Fruit fly (Drosophila melanogaster) whole organism, embryonic: ENCODE data around the gene fbl.

ENCODE experiments used
- Antp ChIP-seq: fragments of 200-800 bp; sonication (Bioruptor generic); optimal IDR thresholded peaks from 3 replicates; lab custom pipeline; 2016; ENCODE audit warnings: missing biosample characterization, missing genetic modification characterization
- Bgb ChIP-seq: fragments of 200-800 bp; sonication (Bioruptor generic); IDR thresholded peaks from 2 replicates; pipeline ENCODE4 v1.3.6; 2022; ENCODE audit warnings: missing biosample characterization, missing genetic modification characterization; ENCODE audit not compliant: partially characterized antibody
- CG11456 ChIP-seq: fragments of 200-800 bp; sonication (Bioruptor generic); IDR thresholded peaks from 3 replicates; pipeline ENCODE4 v1.3.6; 2022; ENCODE audit warnings: missing biosample characterization, missing genetic modification characterization
- CG12236 ChIP-seq: fragments of 200-800 bp; sonication (Bioruptor generic); optimal IDR thresholded peaks from 2 replicates; lab custom pipeline; 2016; ENCODE audit warnings: missing biosample characterization, missing genetic modification characterization
- CG14441 ChIP-seq: fragments of 200-800 bp; sonication (Bioruptor generic); IDR thresholded peaks from 2 replicates; pipeline ENCODE4 v1.3.6; 2022; ENCODE audit warnings: missing biosample characterization, missing genetic modification characterization
- CG15514 ChIP-seq: fragments of 200-800 bp; sonication (Bioruptor generic); optimal IDR thresholded peaks from 3 replicates; lab custom pipeline; 2017; ENCODE audit warnings: missing biosample characterization, missing genetic modification characterization, mild to moderate bottlenecking, moderate library complexity, missing genetic modification reagents
- CG15601 ChIP-seq: fragments of 200-800 bp; sonication (Bioruptor generic); optimal IDR thresholded peaks from 3 replicates; lab custom pipeline; 2019; ENCODE audit warnings: missing biosample characterization, mild to moderate bottlenecking, missing genetic modification characterization, moderate library complexity
- CG1603 ChIP-seq: fragments of 200-800 bp; sonication (Bioruptor generic); optimal IDR thresholded peaks from 2 replicates; lab custom pipeline; 2019; ENCODE audit warnings: missing biosample characterization, mild to moderate bottlenecking, missing genetic modification characterization, moderate library complexity
- CG1647 ChIP-seq: fragments of 200-800 bp; sonication (Bioruptor generic); optimal IDR thresholded peaks from 3 replicates; lab custom pipeline; 2016; ENCODE audit warnings: missing biosample characterization, missing genetic modification characterization
- CG16815 ChIP-seq: fragments of 200-800 bp; sonication (Bioruptor generic); optimal IDR thresholded peaks from 3 replicates; lab custom pipeline; 2017; ENCODE audit warnings: missing biosample characterization, mild to moderate bottlenecking, missing genetic modification characterization
- CG30431 ChIP-seq: fragments of 200-800 bp; sonication (Bioruptor generic); optimal IDR thresholded peaks from 2 replicates; lab custom pipeline; 2017; ENCODE audit warnings: missing biosample characterization, missing genetic modification characterization
- CG32772 ChIP-seq: fragments of 200-800 bp; sonication (Bioruptor generic); IDR thresholded peaks from 2 replicates; pipeline ENCODE4 v1.3.6; 2022; ENCODE audit warnings: missing biosample characterization, missing genetic modification characterization
- CG3995 ChIP-seq: fragments of 200-800 bp; sonication (Bioruptor generic); optimal IDR thresholded peaks from 3 replicates; lab custom pipeline; 2016; ENCODE audit warnings: missing biosample characterization, missing genetic modification characterization
- CG4424 ChIP-seq: fragments of 200-800 bp; sonication (Bioruptor generic); optimal IDR thresholded peaks from 3 replicates; lab custom pipeline; 2016; ENCODE audit warnings: missing biosample characterization, missing genetic modification characterization
- CG6254 ChIP-seq: fragments of 200-800 bp; sonication (Bioruptor generic); optimal IDR thresholded peaks from 3 replicates; lab custom pipeline; 2017; ENCODE audit warnings: mild to moderate bottlenecking, missing biosample characterization, missing genetic modification reagents, missing genetic modification characterization
- CG6654 ChIP-seq: fragments of 200-800 bp; sonication (Bioruptor generic); optimal IDR thresholded peaks from 2 replicates; lab custom pipeline; 2017; ENCODE audit warnings: missing biosample characterization, mild to moderate bottlenecking, missing genetic modification characterization
- CG8478 ChIP-seq: fragments of >200 bp; optimal IDR thresholded peaks from 2 replicates; lab custom pipeline; 2018
- CG9797 ChIP-seq: fragments of 200-800 bp; sonication (Bioruptor generic); optimal IDR thresholded peaks from 3 replicates; lab custom pipeline; 2018; ENCODE audit warnings: missing biosample characterization, mild to moderate bottlenecking, missing genetic modification characterization
- CHES-1-like ChIP-seq: fragments of 200-800 bp; sonication (Bioruptor generic); optimal IDR thresholded peaks from 2 replicates; lab custom pipeline; 2016; ENCODE audit warnings: missing biosample characterization, missing genetic modification characterization
- Dek ChIP-seq: fragments of 200-800 bp; sonication (Bioruptor generic); optimal IDR thresholded peaks from 3 replicates; lab custom pipeline; 2019; ENCODE audit warnings: missing biosample characterization, mild to moderate bottlenecking, missing genetic modification characterization, moderate library complexity
- Eip74EF ChIP-seq, 2 experiments: fragments of 200-800 bp in 1 of 2; fragments of >200 bp in 1 of 2; sonication (Bioruptor generic) in 1 of 2; optimal IDR thresholded peaks; 2 replicates each; lab custom pipeline; 2017 to 2019; ENCODE audit warnings: missing biosample characterization in 2 of 2, missing genetic modification characterization in 2 of 2, mild to moderate bottlenecking in 1 of 2, moderate library complexity in 1 of 2
- Fer2 ChIP-seq: fragments of 200-800 bp; sonication (Bioruptor generic); optimal IDR thresholded peaks from 2 replicates; lab custom pipeline; 2018; ENCODE audit warnings: missing biosample characterization, mild to moderate bottlenecking, missing genetic modification characterization, moderate library complexity
- Hand ChIP-seq: fragments of 200-800 bp; sonication (Bioruptor generic); optimal IDR thresholded peaks from 2 replicates; lab custom pipeline; 2017; ENCODE audit warnings: mild to moderate bottlenecking, missing biosample characterization, missing genetic modification reagents, missing genetic modification characterization
- Lim3 ChIP-seq: fragments of 200-800 bp; sonication (Bioruptor generic); IDR thresholded peaks from 2 replicates; pipeline ENCODE4 v1.3.6; 2022; ENCODE audit warnings: missing biosample characterization, missing genetic modification characterization
- NC2α ChIP-seq: fragments of 200-800 bp; sonication (Bioruptor generic); optimal IDR thresholded peaks from 2 replicates; lab custom pipeline; 2016; ENCODE audit warnings: missing biosample characterization, missing genetic modification characterization
- NfI ChIP-seq: fragments of 200-800 bp; sonication (Bioruptor generic); optimal IDR thresholded peaks from 3 replicates; lab custom pipeline; 2018; ENCODE audit warnings: missing biosample characterization, mild to moderate bottlenecking, missing genetic modification characterization, moderate library complexity
- Ravus ChIP-seq: fragments of 200-800 bp; sonication (Bioruptor generic); IDR thresholded peaks from 2 replicates; pipeline ENCODE4 v1.3.6; 2022; ENCODE audit warnings: missing biosample characterization, missing genetic modification characterization
- Side ChIP-seq: fragments of 200-800 bp; sonication (Bioruptor generic); optimal IDR thresholded peaks from 2 replicates; lab custom pipeline; 2016; ENCODE audit warnings: missing biosample characterization, missing genetic modification characterization
- Sox100B ChIP-seq: fragments of 200-800 bp; sonication (Bioruptor generic); optimal IDR thresholded peaks from 3 replicates; lab custom pipeline; 2018; ENCODE audit warnings: missing biosample characterization, mild to moderate bottlenecking, missing genetic modification characterization
- Sox102F ChIP-seq: fragments of 200-800 bp; sonication (Bioruptor generic); optimal IDR thresholded peaks from 2 replicates; lab custom pipeline; 2018; ENCODE audit warnings: missing biosample characterization, mild to moderate bottlenecking, missing genetic modification characterization, moderate library complexity
- Stat92E ChIP-seq, 3 experiments: fragments of >200 bp in 2 of 3; fragments of 200-800 bp in 1 of 3; sonication (Bioruptor generic) in 1 of 3; optimal IDR thresholded peaks; 2 replicates each; lab custom pipeline; 2017 to 2019; ENCODE audit warnings: missing biosample characterization in 3 of 3, missing genetic modification characterization in 3 of 3, mild to moderate bottlenecking in 1 of 3, moderate library complexity in 1 of 3
- amos ChIP-seq: fragments of 200-800 bp; sonication (Bioruptor generic); IDR thresholded peaks from 2 replicates; pipeline ENCODE4 v1.3.6; 2022; ENCODE audit warnings: missing biosample characterization, missing genetic modification characterization; ENCODE audit not compliant: partially characterized antibody
- bcd ChIP-seq: fragments of 200-800 bp; sonication (Bioruptor generic); optimal IDR thresholded peaks from 2 replicates; lab custom pipeline; 2017; ENCODE audit warnings: missing biosample characterization, mild to moderate bottlenecking, missing genetic modification characterization
- bowl ChIP-seq: fragments of 200-800 bp; sonication (Bioruptor generic); IDR thresholded peaks from 2 replicates; pipeline ENCODE4 v1.3.6; 2022; ENCODE audit warnings: missing biosample characterization, missing genetic modification characterization
- bsh ChIP-seq, 2 experiments: fragments of 200-800 bp; sonication (Bioruptor generic); optimal IDR thresholded peaks; 2 replicates each; lab custom pipeline; 2017 to 2018; ENCODE audit warnings: mild to moderate bottlenecking in 2 of 2, missing biosample characterization in 2 of 2, missing genetic modification characterization in 2 of 2, moderate library complexity in 1 of 2
- btn ChIP-seq: fragments of 200-800 bp; sonication (Bioruptor generic); optimal IDR thresholded peaks from 2 replicates; lab custom pipeline; 2016; ENCODE audit warnings: missing biosample characterization, missing genetic modification characterization
- ewg ChIP-seq: fragments of 200-800 bp; sonication (Bioruptor generic); optimal IDR thresholded peaks from 3 replicates; lab custom pipeline; 2017; ENCODE audit warnings: mild to moderate bottlenecking, missing biosample characterization, missing genetic modification reagents, missing genetic modification characterization
- exex ChIP-seq: fragments of 200-800 bp; sonication (Bioruptor generic); optimal IDR thresholded peaks from 4 replicates; lab custom pipeline; 2018; ENCODE audit warnings: missing biosample characterization, mild to moderate bottlenecking, missing genetic modification characterization, moderate library complexity
- fd64A ChIP-seq: fragments of 200-800 bp; sonication (Bioruptor generic); optimal IDR thresholded peaks from 3 replicates; lab custom pipeline; 2018; ENCODE audit warnings: missing biosample characterization, mild to moderate bottlenecking, missing genetic modification characterization
- ftz-f1 ChIP-seq: fragments of 200-800 bp; sonication (Bioruptor generic); optimal IDR thresholded peaks from 2 replicates; lab custom pipeline; 2016; ENCODE audit warnings: missing biosample characterization, missing genetic modification characterization
- gt ChIP-seq: fragments of 200-800 bp; sonication (Bioruptor generic); IDR thresholded peaks from 2 replicates; pipeline ENCODE4 v1.3.6; 2022; ENCODE audit warnings: missing biosample characterization, missing genetic modification characterization
- ind ChIP-seq: fragments of 200-800 bp; sonication (Bioruptor generic); optimal IDR thresholded peaks from 3 replicates; lab custom pipeline; 2016; ENCODE audit warnings: missing biosample characterization, missing genetic modification characterization
- knrl ChIP-seq: fragments of 200-800 bp; sonication (Bioruptor generic); IDR thresholded peaks from 3 replicates; pipeline ENCODE4 v1.3.6; 2022; ENCODE audit warnings: missing biosample characterization, missing genetic modification characterization; ENCODE audit not compliant: partially characterized antibody
- lbe ChIP-seq: fragments of 200-800 bp; sonication (Bioruptor generic); optimal IDR thresholded peaks from 2 replicates; lab custom pipeline; 2016; ENCODE audit warnings: missing biosample characterization, mild to moderate bottlenecking, missing genetic modification characterization
- org-1 ChIP-seq: fragments of 200-800 bp; sonication (Bioruptor generic); optimal IDR thresholded peaks from 2 replicates; lab custom pipeline; 2017; ENCODE audit warnings: missing biosample characterization, missing genetic modification characterization
- ro ChIP-seq: fragments of 200-800 bp; sonication (Bioruptor generic); IDR thresholded peaks from 2 replicates; pipeline ENCODE4 v1.3.6; 2022; ENCODE audit warnings: missing biosample characterization, missing genetic modification characterization
- row ChIP-seq: fragments of 200-800 bp; sonication (Bioruptor generic); IDR thresholded peaks from 3 replicates; pipeline ENCODE4 v1.3.6; 2022; ENCODE audit warnings: missing biosample characterization, missing genetic modification characterization
- sc ChIP-seq, 3 experiments: fragments of >200 bp in 2 of 3; fragments of 200-800 bp in 1 of 3; sonication (Bioruptor generic) in 1 of 3; optimal IDR thresholded peaks; 2 replicates in 2 of 3; 3 replicates in 1 of 3; lab custom pipeline; 2017; ENCODE audit warnings: mild to moderate bottlenecking in 1 of 3, missing biosample characterization in 1 of 3, missing genetic modification characterization in 1 of 3, missing genetic modification reagents in 1 of 3
- slou ChIP-seq: fragments of 200-800 bp; sonication (Bioruptor generic); optimal IDR thresholded peaks from 3 replicates; lab custom pipeline; 2016; ENCODE audit warnings: missing biosample characterization, missing genetic modification characterization
- trem ChIP-seq: fragments of 200-800 bp; optimal IDR thresholded peaks from 3 replicates; lab custom pipeline; 2019; ENCODE audit warnings: missing biosample characterization, mild to moderate bottlenecking, missing genetic modification characterization, moderate library complexity

The fbl gene

DNA sequence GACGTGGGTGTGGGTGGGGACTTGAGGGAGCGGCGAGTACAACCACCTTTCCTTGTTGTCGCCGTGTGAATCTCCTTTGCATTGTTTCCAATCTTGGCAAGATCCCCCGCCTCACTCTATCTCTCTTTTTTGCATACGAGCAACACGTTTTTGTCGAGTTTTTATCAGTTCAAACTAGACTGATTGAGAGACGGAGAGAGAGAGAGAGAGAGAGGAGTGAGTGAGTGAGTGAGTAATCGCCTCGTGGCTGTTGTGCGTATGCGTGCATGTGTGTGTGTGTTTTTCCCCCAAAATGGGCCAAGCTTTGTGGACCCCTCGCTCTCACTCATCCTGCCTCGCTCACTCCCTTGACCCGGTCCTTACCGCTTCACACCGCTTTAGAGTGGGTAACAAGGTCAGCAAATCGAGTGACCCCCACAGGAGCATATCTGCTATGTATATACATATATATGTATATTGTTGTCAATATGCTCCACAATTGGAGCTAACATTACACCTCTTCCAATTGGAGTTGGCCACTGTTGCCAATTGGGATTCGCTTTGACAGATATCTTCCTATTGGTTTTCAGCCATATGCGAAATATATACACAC, 34.8 kb upstream of the fbl start (continued):
- TF ChIP-seq CG11456 (GFP tag; lab: Robert Waterston, UW) (no peak), row (GFP tag; lab: Robert Waterston, UW) (no peak), CG32772 (no peak), NfI (GFP tag; lab: Kevin White, UChicago) (no peak), CG12236 (GFP tag; lab: Kevin White, UChicago) (no peak), exex (tag; lab: Kevin White, UChicago) (no peak), Bgb (GFP tag; lab: Robert Waterston, UW) (peak; percentile 23; the same call in 1 of the 2 replicates), Antp (GFP tag; lab: Kevin White, UChicago) (no peak), CG4424 (GFP tag; lab: Kevin White, UChicago) (no peak), CG1647 (GFP tag; lab: Kevin White, UChicago) (no peak), lbe (GFP tag; lab: Kevin White, UChicago) (no peak), org-1 (no peak), Ravus (GFP tag; lab: Robert Waterston, UW) (no peak), CG14441 (GFP tag; lab: Robert Waterston, UW) (no peak), ind (GFP tag; lab: Kevin White, UChicago) (no peak), knrl (no peak), bcd (GFP tag; lab: Kevin White, UChicago) (no peak), CHES-1-like (GFP tag; lab: Kevin White, UChicago) (no peak), gt (GFP tag; lab: Robert Waterston, UW) (no peak), sc (optimal IDR thresholded peaks at IDR 0.05; lab: Kevin White, UChicago) (no peak), sc (GFP tag; optimal IDR thresholded peaks at IDR 0.05; lab: Kevin White, UChicago) (no peak), CG15601 (tag; lab: Kevin White, UChicago) (no peak), CG9797 (GFP tag; lab: Kevin White, UChicago) (no peak), CG1603 (tag; lab: Kevin White, UChicago) (no peak), bowl (GFP tag; lab: Robert Waterston, UW) (no peak), Eip74EF (GFP tag; optimal IDR thresholded peaks at IDR 0.05; lab: Kevin White, UChicago) (no peak), CG30431 (GFP tag; lab: Kevin White, UChicago) (no peak), slou (GFP tag; lab: Kevin White, UChicago) (no peak), CG16815 (GFP tag; lab: Kevin White, UChicago) (no peak), NC2α (GFP tag; lab: Kevin White, UChicago) (no peak), ro (GFP tag; lab: Robert Waterston, UW) (no peak), trem (tag; lab: Kevin White, UChicago) (no peak), Fer2 (tag; lab: Kevin White, UChicago) (no peak), CG8478 (peak; percentile 41), fd64A (no peak), CG6254 (no peak), Sox102F (GFP tag; lab: Kevin White, UChicago) (no peak), CG6654 (GFP tag; lab: Kevin White, UChicago) (no peak), CG15514 (GFP tag; lab: Kevin White, UChicago) (no peak), ftz-f1 (GFP tag; lab: Kevin White, UChicago) (no peak), CG3995 (no peak), Stat92E (GFP tag; optimal IDR thresholded peaks at IDR 0.05; lab: Kevin White, UChicago) (no peak), Hand (GFP tag; lab: Kevin White, UChicago) (no peak), ewg (GFP tag; lab: Kevin White, UChicago) (peak; percentile 51), bsh (GFP tag; optimal IDR thresholded peaks at IDR 0.05; lab: Kevin White, UChicago) (no peak), Dek (tag; lab: Kevin White, UChicago) (no peak), Sox100B (GFP tag; lab: Kevin White, UChicago) (no peak), btn (GFP tag; lab: Kevin White, UChicago) (no peak), Side (GFP tag; lab: Kevin White, UChicago) (no peak), amos (GFP tag; lab: Robert Waterston, UW) (peak; percentile 11; the same call in 1 of the 2 replicates), Lim3 (GFP tag; lab: Robert Waterston, UW) (no peak)
